Worm (Caenorhabditis elegans) whole organism, L3 larva: ENCODE data around the gene his-4.

ENCODE experiments used
- R02D3.7 ChIP-seq: fragments of 150-350 bp; optimal IDR thresholded peaks from 2 replicates; lab custom pipeline; 2014; ENCODE audit warnings: missing biosample characterization, missing genetic modification characterization
- ZK546.5 ChIP-seq: sonication (generic microtip); optimal IDR thresholded peaks from 2 replicates; lab custom pipeline; 2017; ENCODE audit warnings: missing biosample characterization, missing genetic modification characterization
- aly-2 ChIP-seq: fragments of 150-350 bp; optimal IDR thresholded peaks from 2 replicates; lab custom pipeline; 2014; ENCODE audit warnings: missing biosample characterization, missing genetic modification characterization
- ama-1 ChIP-seq: fragments of 150-350 bp; optimal IDR thresholded peaks from 2 replicates; lab custom pipeline; 2018
- ceh-28 ChIP-seq: fragments of 150-350 bp; optimal IDR thresholded peaks from 2 replicates; lab custom pipeline; 2014; ENCODE audit warnings: missing biosample characterization, missing genetic modification reagents, missing genetic modification characterization
- ceh-82 ChIP-seq: fragments of 150-350 bp; optimal IDR thresholded peaks from 2 replicates; lab custom pipeline; 2014; ENCODE audit warnings: missing biosample characterization, missing genetic modification characterization
- ceh-9 ChIP-seq: sonication (generic microtip); optimal IDR thresholded peaks from 2 replicates; lab custom pipeline; 2018; ENCODE audit warnings: missing biosample characterization, missing genetic modification characterization
- daf-12 ChIP-seq: fragments of 150-350 bp; optimal IDR thresholded peaks from 2 replicates; lab custom pipeline; 2014; ENCODE audit warnings: missing biosample characterization, missing genetic modification reagents, missing genetic modification characterization
- egl-5 ChIP-seq: fragments of 150-350 bp; optimal IDR thresholded peaks from 2 replicates; lab custom pipeline; 2017; ENCODE audit warnings: missing biosample characterization, missing genetic modification reagents, missing genetic modification characterization, inconsistent platforms
- elt-1 ChIP-seq: fragments of 150-350 bp; optimal IDR thresholded peaks from 2 replicates; lab custom pipeline; 2014; ENCODE audit warnings: missing biosample characterization, missing genetic modification characterization
- elt-2 ChIP-seq: sonication (generic microtip); optimal IDR thresholded peaks from 2 replicates; lab custom pipeline; 2016; ENCODE audit warnings: missing genetic modification reagents, mild to moderate bottlenecking, missing genetic modification characterization, missing compliant biosample characterization
- eor-1 ChIP-seq, 2 experiments: fragments of 150-350 bp; optimal IDR thresholded peaks; 2 replicates each; lab custom pipeline; 2014 to 2018; ENCODE audit warnings: missing biosample characterization in 2 of 2, missing genetic modification characterization in 2 of 2
- fkh-10 ChIP-seq: sonication (generic microtip); optimal IDR thresholded peaks from 2 replicates; lab custom pipeline; 2017; ENCODE audit warnings: missing biosample characterization, missing genetic modification reagents, missing genetic modification characterization
- fkh-2 ChIP-seq: fragments of 150-350 bp; optimal IDR thresholded peaks from 2 replicates; lab custom pipeline; 2014; ENCODE audit warnings: missing biosample characterization, missing genetic modification reagents, missing genetic modification characterization
- fos-1 ChIP-seq: fragments of 150-350 bp; optimal IDR thresholded peaks from 2 replicates; lab custom pipeline; 2014; ENCODE audit warnings: missing biosample characterization, missing genetic modification characterization
- jun-1 ChIP-seq: fragments of 150-350 bp; optimal IDR thresholded peaks from 2 replicates; lab custom pipeline; 2014; ENCODE audit warnings: missing biosample characterization, missing genetic modification reagents, missing genetic modification characterization
- lin-15B ChIP-seq: fragments of 150-350 bp; optimal IDR thresholded peaks from 2 replicates; lab custom pipeline; 2014; ENCODE audit warnings: missing biosample characterization, missing genetic modification characterization
- lin-39 ChIP-seq: fragments of 150-350 bp; optimal IDR thresholded peaks from 2 replicates; lab custom pipeline; 2018; ENCODE audit warnings: missing biosample characterization, missing genetic modification reagents, missing genetic modification characterization
- lsy-12 ChIP-seq: sonication (generic microtip); optimal IDR thresholded peaks from 2 replicates; lab custom pipeline; 2016; ENCODE audit warnings: mild to moderate bottlenecking, missing genetic modification characterization, missing compliant biosample characterization
- mdl-1 ChIP-seq: fragments of 150-350 bp; optimal IDR thresholded peaks from 2 replicates; lab custom pipeline; 2014; ENCODE audit warnings: missing biosample characterization, missing genetic modification characterization
- mml-1 ChIP-seq: fragments of 150-350 bp; sonication (generic microtip); optimal IDR thresholded peaks from 3 replicates; lab custom pipeline; 2014; ENCODE audit warnings: missing biosample characterization, missing genetic modification characterization
- nfya-1 ChIP-seq: sonication (generic microtip); optimal IDR thresholded peaks from 2 replicates; lab custom pipeline; 2017; ENCODE audit warnings: missing genetic modification characterization, mild to moderate bottlenecking, missing compliant biosample characterization, antibody characterized with exemption, moderate library complexity; ENCODE audit not compliant: insufficient read depth
- nhr-11 ChIP-seq: fragments of 150-350 bp; optimal IDR thresholded peaks from 2 replicates; lab custom pipeline; 2014; ENCODE audit warnings: missing biosample characterization, missing genetic modification characterization
- nhr-237 ChIP-seq: fragments of 150-350 bp; optimal IDR thresholded peaks from 2 replicates; lab custom pipeline; 2014; ENCODE audit warnings: missing biosample characterization, missing genetic modification characterization
- nhr-25 ChIP-seq: sonication (generic microtip); optimal IDR thresholded peaks from 2 replicates; lab custom pipeline; 2017; ENCODE audit warnings: missing biosample characterization, missing genetic modification characterization
- nhr-67 ChIP-seq: fragments of 150-350 bp; optimal IDR thresholded peaks from 2 replicates; lab custom pipeline; 2014; ENCODE audit warnings: missing biosample characterization, missing genetic modification characterization
- nhr-76 ChIP-seq: fragments of 150-350 bp; sonication (generic microtip); optimal IDR thresholded peaks from 5 replicates; lab custom pipeline; 2014; ENCODE audit warnings: missing biosample characterization, missing genetic modification characterization
- pha-4 ChIP-seq: fragments of 150-350 bp; optimal IDR thresholded peaks from 2 replicates; lab custom pipeline; 2014; ENCODE audit warnings: missing biosample characterization, missing genetic modification reagents, missing genetic modification characterization
- pqm-1 ChIP-seq: fragments of 150-350 bp; optimal IDR thresholded peaks from 2 replicates; lab custom pipeline; 2017; ENCODE audit warnings: missing biosample characterization, missing genetic modification characterization, inconsistent platforms
- sea-2 ChIP-seq: fragments of 150-350 bp; sonication (generic microtip); optimal IDR thresholded peaks from 4 replicates; lab custom pipeline; 2014; ENCODE audit warnings: missing biosample characterization, missing genetic modification reagents, missing genetic modification characterization
- skn-1 ChIP-seq: fragments of 150-350 bp; optimal IDR thresholded peaks from 2 replicates; lab custom pipeline; 2014; ENCODE audit warnings: missing biosample characterization, missing genetic modification characterization
- snpc-4 ChIP-seq: fragments of 150-350 bp; optimal IDR thresholded peaks from 2 replicates; lab custom pipeline; 2014; ENCODE audit warnings: missing biosample characterization, missing genetic modification characterization
- tbx-2 ChIP-seq: sonication (generic microtip); optimal IDR thresholded peaks from 2 replicates; lab custom pipeline; 2016; ENCODE audit warnings: mild to moderate bottlenecking, missing genetic modification characterization, missing compliant biosample characterization
- unc-39 ChIP-seq: sonication (generic microtip); optimal IDR thresholded peaks from 4 replicates; lab custom pipeline; 2017; ENCODE audit warnings: missing biosample characterization, missing genetic modification characterization
- zag-1 ChIP-seq: fragments of 150-350 bp; optimal IDR thresholded peaks from 2 replicates; lab custom pipeline; 2014; ENCODE audit warnings: missing biosample characterization, missing genetic modification characterization

Gene his-4

ce11 chrV:16055031-16055430 lies 14.7 kb upstream of the his-4 start, which contains the start of gene F14H3.4:
TSS of gene F14H3.4 (minus strand) at chrV:16055072.
- TF ChIP-seq aly-2 (tag; lab: Kevin White, UChicago) (no peak), tbx-2 (tag; lab: Kevin White, UChicago) (no peak), fkh-2 (tag; lab: Kevin White, UChicago) (no peak), lin-15B (tag; lab: Kevin White, UChicago) (no peak), mml-1 (tag; lab: Kevin White, UChicago) (no peak), nhr-11 (tag; lab: Kevin White, UChicago) (no peak), ceh-82 (tag; lab: Kevin White, UChicago) (no peak), zag-1 (tag; lab: Kevin White, UChicago) (no peak), egl-5 (tag; lab: Kevin White, UChicago) (no peak), eor-1 (tag; optimal IDR thresholded peaks at IDR 0.05; lab: Kevin White, UChicago) (no peak), ceh-28 (tag; lab: Kevin White, UChicago) (no peak), lin-39 (tag; lab: Kevin White, UChicago) (no peak), ceh-9 (tag; lab: Kevin White, UChicago) (no peak), nhr-25 (no peak), ZK546.5 (tag; lab: Kevin White, UChicago) (no peak)

- TF ChIP-seq unc-39 (tag; lab: Kevin White, UChicago) (no peak), pqm-1 (tag; lab: Kevin White, UChicago) (no peak), ZK546.5 (tag; lab: Kevin White, UChicago) (no peak), elt-1 (tag; lab: Kevin White, UChicago) (no peak), nfya-1 (tag; lab: Kevin White, UChicago) (no peak), fkh-2 (tag; lab: Kevin White, UChicago) (no peak), nhr-237 (tag; lab: Kevin White, UChicago) (no peak), nhr-76 (no peak), jun-1 (no peak), snpc-4 (tag; lab: Kevin White, UChicago) (no peak), pha-4 (tag; lab: Kevin White, UChicago) (no peak), R02D3.7 (no peak), nhr-25 (no peak), nhr-11 (tag; lab: Kevin White, UChicago) (no peak), lin-15B (tag; lab: Kevin White, UChicago) (no peak), mdl-1 (tag; lab: Kevin White, UChicago) (no peak), lin-39 (tag; lab: Kevin White, UChicago) (no peak)
- TF ChIP-seq, all 47 proteins: peak for 0
Observed at ce11 chrV:16053373-16053772, 13.1 kb upstream of the his-4 start, which contains the start of gene F14H3.3. TSS of gene F14H3.3 (minus strand) at chrV:16053473.

- no peak for TF ChIP-seq ceh-9 (tag; lab: Kevin White, UChicago)
- TF ChIP-seq ceh-82 (tag; lab: Kevin White, UChicago) = no peak
- no peak for TF ChIP-seq egl-5 (tag; lab: Kevin White, UChicago)
- no peak for TF ChIP-seq elt-2
- no peak for TF ChIP-seq elt-1 (tag; lab: Kevin White, UChicago)
- TF ChIP-seq fkh-10 (GFP tag; lab: Kevin White, UChicago) = no peak
- no peak for TF ChIP-seq ZK546.5 (tag; lab: Kevin White, UChicago)
- no peak for TF ChIP-seq skn-1 (tag; lab: Kevin White, UChicago)
- TF ChIP-seq nhr-76 = no peak
- no peak for TF ChIP-seq nhr-237 (tag; lab: Kevin White, UChicago)
- TF ChIP-seq daf-12 = no peak
Observed at ce11 chrV:16049177-16049576, 8.9 kb upstream of the his-4 start, which contains the start of gene best-12. TSS of gene best-12 (plus strand) at chrV:16049477.

- TF ChIP-seq mml-1 (tag; lab: Kevin White, UChicago) = no peak
- TF ChIP-seq nhr-76 = no peak
- TF ChIP-seq elt-2 = no peak
- no peak for TF ChIP-seq ama-1
- TF ChIP-seq nhr-67 (tag; lab: Kevin White, UChicago) = no peak
- TF ChIP-seq tbx-2 (tag; lab: Kevin White, UChicago) = no peak
- TF ChIP-seq ceh-28 (tag; lab: Kevin White, UChicago) = no peak
- TF ChIP-seq eor-1 (tag; optimal IDR thresholded peaks at IDR 0.05; lab: Kevin White, UChicago) = no peak
- TF ChIP-seq nhr-25 = no peak
- no peak for TF ChIP-seq ceh-82 (tag; lab: Kevin White, UChicago)
- no peak for TF ChIP-seq nhr-11 (tag; lab: Kevin White, UChicago)
- no peak for TF ChIP-seq pqm-1 (tag; lab: Kevin White, UChicago)
- TF ChIP-seq sea-2 (GFP tag; lab: Kevin White, UChicago) = no peak
- no peak for TF ChIP-seq fos-1
- no peak for TF ChIP-seq lsy-12
- TF ChIP-seq ZK546.5 (tag; lab: Kevin White, UChicago) = no peak
- no peak for TF ChIP-seq nfya-1 (tag; lab: Kevin White, UChicago)
- no peak for TF ChIP-seq mdl-1 (tag; lab: Kevin White, UChicago)
- TF ChIP-seq, all 47 proteins: peak for 0
Observed at ce11 chrV:16047508-16047907, 7.2 kb upstream of the his-4 start, which contains the start of gene str-198. TSS of gene str-198 (plus strand) at chrV:16047808.
